Worm (Caenorhabditis elegans) whole organism, mixed stage, embryonic: Measurements from ENCODE around the gene eps-8.

Experiments used
- bed-3 ChIP-seq: fragments of 200-800 bp; sonication (Bioruptor generic); optimal IDR thresholded peaks from 3 replicates; lab custom pipeline; 2018; ENCODE audit warnings: mild to moderate bottlenecking, missing genetic modification characterization, moderate library complexity, missing compliant biosample characterization
- nhr-12 ChIP-seq: fragments of 150-350 bp; optimal IDR thresholded peaks from 2 replicates; lab custom pipeline; 2014; ENCODE audit warnings: missing biosample characterization, missing genetic modification characterization
- nhr-237 ChIP-seq: fragments of 150-350 bp; optimal IDR thresholded peaks from 2 replicates; lab custom pipeline; 2014; ENCODE audit warnings: missing biosample characterization, missing genetic modification characterization
- nhr-76 ChIP-seq: sonication (generic microtip); optimal IDR thresholded peaks from 2 replicates; lab custom pipeline; 2017; ENCODE audit warnings: missing biosample characterization, missing genetic modification characterization
- pha-4 ChIP-seq: fragments of 150-350 bp; optimal IDR thresholded peaks from 2 replicates; lab custom pipeline; 2018; ENCODE audit warnings: missing biosample characterization, missing genetic modification reagents, missing genetic modification characterization
- unc-120 ChIP-seq: sonication (generic microtip); optimal IDR thresholded peaks from 2 replicates; lab custom pipeline; 2017; ENCODE audit warnings: missing genetic modification characterization, missing compliant biosample characterization; ENCODE audit not compliant: poor library complexity, severe bottlenecking
- unc-62 ChIP-seq: fragments of 150-350 bp; optimal IDR thresholded peaks from 2 replicates; lab custom pipeline; 2014; ENCODE audit warnings: missing biosample characterization, missing genetic modification reagents, missing genetic modification characterization

DNA sequence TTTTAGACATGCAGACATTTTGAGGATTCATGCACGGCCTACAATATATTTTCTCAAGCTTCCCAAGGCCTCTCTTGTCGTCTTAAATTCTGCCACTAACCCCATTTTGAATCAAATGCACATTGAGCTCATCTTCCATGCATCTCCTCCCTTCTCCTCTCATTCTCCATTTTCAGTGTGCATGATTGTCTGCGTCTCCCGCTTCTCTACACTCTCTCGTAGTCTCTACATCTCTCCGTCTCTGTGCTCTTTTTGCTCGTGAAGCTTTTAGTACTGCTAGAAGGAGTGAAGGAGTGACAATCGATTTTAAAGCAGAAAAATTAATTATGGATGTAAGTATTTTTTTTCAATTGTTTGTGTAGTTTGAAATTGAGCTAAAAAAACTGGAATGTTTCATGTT lies 42.4 kb upstream of the eps-8 start, which contains the start of gene Y57G11C.22:
- no peak for TF ChIP-seq unc-62 (GFP tag; lab: Kevin White, UChicago)
- no peak for TF ChIP-seq nhr-12 (tag; lab: Kevin White, UChicago)
- TF ChIP-seq unc-120 (tag; lab: Kevin White, UChicago) = peak; percentile 76
- no peak for TF ChIP-seq nhr-237 (tag; lab: Kevin White, UChicago)
- no peak for TF ChIP-seq pha-4
- no peak for TF ChIP-seq nhr-76 (tag; lab: Kevin White, UChicago)
- no peak for TF ChIP-seq bed-3
